Worm (Caenorhabditis elegans) whole organism, L4 larva: ENCODE results near the gene F52H2.3.

Experiments used
- F10B5.3 ChIP-seq: sonication (generic microtip); optimal IDR thresholded peaks from 2 replicates; lab custom pipeline; 2016; ENCODE audit warnings: mild to moderate bottlenecking, missing genetic modification characterization, missing compliant biosample characterization
- F26F4.8 ChIP-seq: fragments of 200-800 bp; sonication (Bioruptor generic); conservative IDR thresholded peaks from 2 replicates; pipeline ENCODE4 v1.3.6; 2022; ENCODE audit warnings: missing genetic modification characterization, missing compliant biosample characterization
- F49E8.2 ChIP-seq: sonication (generic microtip); optimal IDR thresholded peaks from 2 replicates; lab custom pipeline; 2016; ENCODE audit warnings: missing compliant biosample characterization, mild to moderate bottlenecking, missing genetic modification characterization, borderline replicate concordance
- R02D3.7 ChIP-seq: fragments of 150-350 bp; sonication (generic microtip); optimal IDR thresholded peaks from 3 replicates; lab custom pipeline; 2014; ENCODE audit warnings: missing biosample characterization, missing genetic modification characterization
- T20F7.1 ChIP-seq: fragments of 200-800 bp; sonication (Bioruptor generic); optimal IDR thresholded peaks from 2 replicates; lab custom pipeline; 2018; ENCODE audit warnings: mild to moderate bottlenecking, missing genetic modification characterization, missing compliant biosample characterization
- Y75B8A.6 ChIP-seq: fragments of 200-800 bp; sonication (Bioruptor generic); IDR thresholded peaks from 2 replicates; pipeline ENCODE4 v1.3.6; 2022; ENCODE audit warnings: missing genetic modification reagents, missing genetic modification characterization, missing compliant biosample characterization
- ZK546.5 ChIP-seq, 2 experiments: sonication (generic microtip); optimal IDR thresholded peaks; 2 replicates each; lab custom pipeline; 2017; ENCODE audit warnings: missing biosample characterization in 2 of 2, missing genetic modification characterization in 2 of 2
- aly-2 ChIP-seq: sonication (generic microtip); optimal IDR thresholded peaks from 2 replicates; lab custom pipeline; 2018; ENCODE audit warnings: missing biosample characterization, missing genetic modification characterization
- attf-4 ChIP-seq: sonication (generic microtip); optimal IDR thresholded peaks from 3 replicates; lab custom pipeline; 2017; ENCODE audit warnings: missing biosample characterization, missing genetic modification characterization
- ceh-44 ChIP-seq: fragments of 200-800 bp; sonication (Bioruptor generic); IDR thresholded peaks from 2 replicates; pipeline ENCODE4 v1.3.6; 2022; ENCODE audit warnings: missing genetic modification reagents, missing genetic modification characterization, missing compliant biosample characterization
- ces-1 ChIP-seq: fragments of 150-350 bp; sonication (generic microtip); optimal IDR thresholded peaks from 4 replicates; lab custom pipeline; 2014; ENCODE audit warnings: missing biosample characterization, missing genetic modification reagents, missing genetic modification characterization
- ctbp-1 ChIP-seq: fragments of 200-800 bp; sonication (Bioruptor generic); IDR thresholded peaks from 2 replicates; pipeline ENCODE4 v1.3.6; 2022; ENCODE audit warnings: missing genetic modification reagents, missing genetic modification characterization, missing compliant biosample characterization
- daf-12 ChIP-seq: fragments of 150-350 bp; optimal IDR thresholded peaks from 2 replicates; lab custom pipeline; 2014; ENCODE audit warnings: missing biosample characterization, missing genetic modification reagents, missing genetic modification characterization
- daf-19 ChIP-seq: fragments of 200-800 bp; sonication (Bioruptor generic); conservative IDR thresholded peaks from 2 replicates; pipeline ENCODE4 v1.3.6; 2022; ENCODE audit warnings: missing genetic modification characterization, missing compliant biosample characterization
- dmd-6 ChIP-seq: fragments of 200-800 bp; sonication (Bioruptor generic); IDR thresholded peaks from 2 replicates; pipeline ENCODE4 v1.3.6; 2022; ENCODE audit warnings: missing genetic modification reagents, missing genetic modification characterization, missing compliant biosample characterization
- dmd-8 ChIP-seq: fragments of 200-800 bp; sonication (Bioruptor generic); IDR thresholded peaks from 2 replicates; pipeline ENCODE4 v1.3.6; 2022; ENCODE audit warnings: missing genetic modification characterization, missing compliant biosample characterization
- dmd-9 ChIP-seq: fragments of 200-800 bp; sonication (Bioruptor generic); IDR thresholded peaks from 2 replicates; pipeline ENCODE4 v1.3.6; 2022; ENCODE audit warnings: missing genetic modification reagents, missing genetic modification characterization, missing compliant biosample characterization
- duxl-1 ChIP-seq: sonication (generic microtip); optimal IDR thresholded peaks from 2 replicates; lab custom pipeline; 2016; ENCODE audit warnings: mild to moderate bottlenecking, missing genetic modification characterization, moderate library complexity, missing compliant biosample characterization; ENCODE audit not compliant: poor library complexity
- egl-43 ChIP-seq: fragments of 200-800 bp; sonication (Bioruptor generic); IDR thresholded peaks from 2 replicates; pipeline ENCODE4 v1.3.6; 2022; ENCODE audit warnings: missing genetic modification reagents, missing genetic modification characterization, missing compliant biosample characterization
- fos-1 ChIP-seq: fragments of 150-350 bp; optimal IDR thresholded peaks from 2 replicates; lab custom pipeline; 2014; ENCODE audit warnings: missing biosample characterization, missing genetic modification characterization
- gei-8 ChIP-seq: fragments of 200-800 bp; sonication (Bioruptor generic); optimal IDR thresholded peaks from 2 replicates; lab custom pipeline; 2018; ENCODE audit warnings: mild to moderate bottlenecking, missing genetic modification characterization, missing compliant biosample characterization
- hif-1 ChIP-seq, 2 experiments: sonication (generic microtip); optimal IDR thresholded peaks; 2 replicates each; lab custom pipeline; 2016 to 2017; ENCODE audit warnings: missing compliant biosample characterization in 2 of 2, missing genetic modification characterization in 2 of 2, missing genetic modification reagents in 2 of 2, missing genotype in 2 of 2, mild to moderate bottlenecking in 1 of 2
- hlh-30 ChIP-seq: sonication (generic microtip); optimal IDR thresholded peaks from 2 replicates; lab custom pipeline; 2017; ENCODE audit warnings: antibody characterized with exemption, mild to moderate bottlenecking, missing genetic modification characterization, missing compliant biosample characterization; ENCODE audit not compliant: insufficient read depth
- jun-1 ChIP-seq: fragments of 150-350 bp; optimal IDR thresholded peaks from 2 replicates; lab custom pipeline; 2014; ENCODE audit warnings: missing biosample characterization, missing genetic modification reagents, missing genetic modification characterization
- lim-7 ChIP-seq: fragments of 200-800 bp; sonication (Bioruptor generic); IDR thresholded peaks from 2 replicates; pipeline ENCODE4 v1.3.6; 2022; ENCODE audit warnings: missing genetic modification characterization, missing compliant biosample characterization
- lin-13 ChIP-seq: fragments of 150-350 bp; optimal IDR thresholded peaks from 2 replicates; lab custom pipeline; 2014; ENCODE audit warnings: missing biosample characterization, missing genetic modification reagents, missing genetic modification characterization
- lin-29 ChIP-seq: fragments of 200-800 bp; sonication (Bioruptor generic); IDR thresholded peaks from 2 replicates; pipeline ENCODE4 v1.3.6; 2022; ENCODE audit warnings: missing genetic modification reagents, missing genetic modification characterization, missing compliant biosample characterization
- lin-38 ChIP-seq: fragments of 200-800 bp; sonication (Bioruptor generic); IDR thresholded peaks from 2 replicates; pipeline ENCODE4 v1.3.6; 2022; ENCODE audit warnings: missing genetic modification reagents, missing genetic modification characterization, missing compliant biosample characterization
- lin-39 ChIP-seq: fragments of 150-350 bp; optimal IDR thresholded peaks from 2 replicates; lab custom pipeline; 2014; ENCODE audit warnings: missing biosample characterization, missing genetic modification reagents, missing genetic modification characterization
- lsy-2 ChIP-seq, 2 experiments: fragments of 150-350 bp in 1 of 2; sonication (generic microtip) in 1 of 2; optimal IDR thresholded peaks; 2 replicates each; lab custom pipeline; 2014 to 2017; ENCODE audit warnings: missing biosample characterization in 2 of 2, missing genetic modification characterization in 2 of 2
- madf-9 ChIP-seq: fragments of 200-800 bp; sonication (Bioruptor generic); conservative IDR thresholded peaks from 2 replicates; pipeline ENCODE4 v1.3.6; 2022; ENCODE audit warnings: missing genetic modification reagents, missing genetic modification characterization, missing compliant biosample characterization
- mxl-2 ChIP-seq: fragments of 200-800 bp; sonication (Bioruptor generic); conservative IDR thresholded peaks from 2 replicates; pipeline ENCODE4 v1.3.6; 2022; ENCODE audit warnings: missing genetic modification reagents, missing genetic modification characterization, missing compliant biosample characterization
- mxl-3 ChIP-seq: fragments of 200-800 bp; sonication (Bioruptor generic); optimal IDR thresholded peaks from 2 replicates; lab custom pipeline; 2018; ENCODE audit warnings: mild to moderate bottlenecking, missing genetic modification characterization, missing compliant biosample characterization
- nhr-28 ChIP-seq: fragments of 150-350 bp; optimal IDR thresholded peaks from 2 replicates; lab custom pipeline; 2014; ENCODE audit warnings: missing biosample characterization, missing genetic modification characterization
- nhr-48 ChIP-seq: sonication (generic microtip); optimal IDR thresholded peaks from 2 replicates; lab custom pipeline; 2016; ENCODE audit warnings: mild to moderate bottlenecking, missing genetic modification characterization, missing compliant biosample characterization
- nhr-6 ChIP-seq: fragments of 150-350 bp; optimal IDR thresholded peaks from 2 replicates; lab custom pipeline; 2014; ENCODE audit warnings: missing biosample characterization, missing genetic modification characterization
- nhr-76 ChIP-seq: fragments of 150-350 bp; optimal IDR thresholded peaks from 2 replicates; lab custom pipeline; 2014; ENCODE audit warnings: missing biosample characterization, missing genetic modification characterization
- nhr-77 ChIP-seq: fragments of 150-350 bp; optimal IDR thresholded peaks from 2 replicates; lab custom pipeline; 2014; ENCODE audit warnings: missing biosample characterization, missing genetic modification characterization
- php-3 ChIP-seq: fragments of 200-800 bp; sonication (Bioruptor generic); IDR thresholded peaks from 2 replicates; pipeline ENCODE4 v1.3.6; 2022; ENCODE audit warnings: missing genetic modification reagents, missing genetic modification characterization, missing compliant biosample characterization
- rbr-2 ChIP-seq: sonication (generic microtip); optimal IDR thresholded peaks from 2 replicates; lab custom pipeline; 2016; ENCODE audit warnings: missing genotype, missing genetic modification characterization, missing compliant biosample characterization
- saeg-2 ChIP-seq: fragments of 200-800 bp; sonication (Bioruptor generic); IDR thresholded peaks from 2 replicates; pipeline ENCODE4 v1.3.6; 2022; ENCODE audit warnings: missing genetic modification reagents, missing genetic modification characterization, missing compliant biosample characterization
- set-16 ChIP-seq: fragments of 200-800 bp; sonication (Bioruptor generic); IDR thresholded peaks from 2 replicates; pipeline ENCODE4 v1.3.6; 2022; ENCODE audit warnings: missing genetic modification reagents, missing genetic modification characterization, missing compliant biosample characterization
- skn-1 ChIP-seq: fragments of 150-350 bp; optimal IDR thresholded peaks from 2 replicates; lab custom pipeline; 2014; ENCODE audit warnings: missing biosample characterization, missing genetic modification characterization
- spr-3 ChIP-seq: fragments of 200-800 bp; sonication (Bioruptor generic); optimal IDR thresholded peaks from 2 replicates; lab custom pipeline; 2018; ENCODE audit warnings: mild to moderate bottlenecking, missing genetic modification characterization, missing compliant biosample characterization
- tra-1 ChIP-seq: fragments of 200-800 bp; sonication (Bioruptor generic); IDR thresholded peaks from 2 replicates; pipeline ENCODE4 v1.3.6; 2022; ENCODE audit warnings: missing genetic modification reagents, missing genetic modification characterization, missing compliant biosample characterization
- unc-39 ChIP-seq: sonication (generic microtip); optimal IDR thresholded peaks from 2 replicates; lab custom pipeline; 2017; ENCODE audit warnings: missing biosample characterization, missing genetic modification characterization
- unc-62 ChIP-seq, 3 experiments: fragments of 150-350 bp in 1 of 3; sonication (generic microtip); optimal IDR thresholded peaks in 2 of 3; peaks in 1 of 3; 1 replicate in 1 of 3; 2 replicates in 2 of 3; lab custom pipeline; 2014 to 2017; ENCODE audit warnings: missing biosample characterization in 3 of 3, missing genetic modification characterization in 3 of 3, missing genetic modification reagents in 3 of 3, missing genotype in 1 of 3
- zag-1 ChIP-seq: fragments of 150-350 bp; optimal IDR thresholded peaks from 2 replicates; lab custom pipeline; 2014; ENCODE audit warnings: missing biosample characterization, missing genetic modification characterization
- zfp-2 ChIP-seq: sonication (generic microtip); optimal IDR thresholded peaks from 2 replicates; lab custom pipeline; 2016; ENCODE audit warnings: mild to moderate bottlenecking, missing genetic modification characterization, missing compliant biosample characterization
- ztf-11 ChIP-seq: fragments of 150-350 bp; optimal IDR thresholded peaks from 2 replicates; lab custom pipeline; 2014; ENCODE audit warnings: missing biosample characterization, missing genetic modification characterization

F52H2.3 gene

DNA sequence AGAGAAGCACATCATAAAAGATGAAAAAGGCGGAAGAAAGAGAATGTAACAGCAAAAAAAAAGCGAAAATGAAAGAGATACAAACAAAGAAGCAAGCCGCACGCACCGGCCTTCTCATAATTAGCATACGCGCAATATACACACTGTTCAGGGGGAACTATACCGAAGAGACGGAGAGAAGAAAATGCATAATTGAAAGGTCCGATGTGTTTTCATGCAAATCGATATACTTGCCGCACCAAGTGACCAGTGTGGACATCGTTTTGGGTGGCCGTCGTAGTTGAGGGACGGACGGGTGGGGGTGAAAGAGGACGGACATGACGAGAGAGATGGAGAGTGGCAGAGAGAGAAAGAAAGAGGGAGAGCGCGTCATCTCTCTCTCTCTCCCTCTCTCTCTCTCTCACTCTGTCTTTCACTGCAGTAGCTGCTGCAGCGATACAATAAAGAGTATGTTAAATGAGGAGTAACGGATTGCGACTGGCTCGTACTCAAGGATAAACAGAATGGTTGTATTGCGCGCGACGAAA is 4.5 kb downstream of the F52H2.3 start (continued):
- TF ChIP-seq lim-7 (GFP tag; lab: Robert Waterston, UW) (0 out of 2 replicates have a peak, but pooled peaks have one; percentile 31), tra-1 (GFP tag; lab: Robert Waterston, UW) (no peak), F49E8.2 (no peak), lsy-2 (tag; optimal IDR thresholded peaks at IDR 0.05; lab: Kevin White, UChicago) (peak; percentile 72 to 78), nhr-77 (tag; lab: Kevin White, UChicago) (no peak), nhr-76 (tag; lab: Kevin White, UChicago) (no peak), php-3 (no peak), jun-1 (tag; lab: Kevin White, UChicago) (no peak), daf-12 (no peak), zfp-2 (tag; lab: Kevin White, UChicago) (no peak), F10B5.3 (tag; lab: Kevin White, UChicago) (no peak), duxl-1 (tag; lab: Kevin White, UChicago) (peak; percentile 34), hlh-30 (peak; percentile 59), nhr-48 (tag; lab: Kevin White, UChicago) (peak; percentile 9), hif-1 (tag; optimal IDR thresholded peaks at IDR 0.05; lab: Kevin White, UChicago) (peak in 1 of 2 experiments; percentile 93), dmd-9 (no peak), T20F7.1 (no peak), lin-39 (tag; lab: Kevin White, UChicago) (no peak), nhr-28 (tag; lab: Kevin White, UChicago) (peak; percentile 42), Y75B8A.6 (GFP tag; lab: Robert Waterston, UW) (no peak), saeg-2 (GFP tag; lab: Robert Waterston, UW) (no peak), zag-1 (tag; lab: Kevin White, UChicago) (peak; percentile 76), F26F4.8 (GFP tag; lab: Robert Waterston, UW) (no peak), madf-9 (GFP tag; lab: Robert Waterston, UW) (0 out of 2 replicates have a peak, but pooled peaks have one; percentile 36), lin-38 (GFP tag; lab: Robert Waterston, UW) (no peak), set-16 (GFP tag; lab: Robert Waterston, UW) (peak; percentile 83), ZK546.5 (tag; optimal IDR thresholded peaks at IDR 0.05; lab: Kevin White, UChicago) (no peak), egl-43 (GFP tag; lab: Robert Waterston, UW) (peak; percentile 76), aly-2 (tag; lab: Kevin White, UChicago) (no peak), rbr-2 (tag; lab: Kevin White, UChicago) (peak; percentile 85), fos-1 (tag; lab: Kevin White, UChicago) (no peak), nhr-6 (tag; lab: Kevin White, UChicago) (peak; percentile 45), spr-3 (GFP tag; lab: Kevin White, UChicago) (no peak), lin-29 (GFP tag; lab: Robert Waterston, UW) (no peak), dmd-6 (GFP tag; lab: Robert Waterston, UW) (0 out of 2 replicates have a peak, but pooled peaks have one; percentile 9), skn-1 (tag; lab: Kevin White, UChicago) (no peak), mxl-3 (peak; percentile 51), ztf-11 (tag; lab: Kevin White, UChicago) (no peak), unc-39 (tag; lab: Kevin White, UChicago) (no peak), dmd-8 (GFP tag; lab: Robert Waterston, UW) (no peak), R02D3.7 (tag; lab: Kevin White, UChicago) (no peak), unc-62 (GFP tag; optimal IDR thresholded peaks at IDR 0.05 in 1 of 2; lab: Kevin White, UChicago) (peak in 1 of 2 experiments; percentile 99), unc-62 (tag; optimal IDR thresholded peaks at IDR 0.05; lab: Kevin White, UChicago) (no peak), lin-13 (GFP tag; lab: Kevin White, UChicago) (no peak), gei-8 (GFP tag; lab: Kevin White, UChicago) (no peak), ceh-44 (GFP tag; lab: Robert Waterston, UW) (no peak), daf-19 (no peak), ces-1 (no peak), attf-4 (tag; lab: Kevin White, UChicago) (no peak), mxl-2 (GFP tag; lab: Robert Waterston, UW) (no peak), ctbp-1 (GFP tag; lab: Robert Waterston, UW) (peak; percentile 75)
